Worm (Caenorhabditis elegans) whole organism, L2 larva: ENCODE data around the gene T21E8.6.
A peak's percentile ranks its signal among the peaks of the same experiment; 100 is the strongest.

Experiments
- C34F6.9 ChIP-seq: fragments of 150-350 bp; optimal IDR thresholded peaks from 2 replicates; lab custom pipeline; 2014; ENCODE audit warnings: missing biosample characterization, missing genetic modification characterization
- F13H6.1 ChIP-seq: sonication (generic microtip); optimal IDR thresholded peaks from 2 replicates; lab custom pipeline; 2016; ENCODE audit warnings: missing genetic modification characterization, missing compliant biosample characterization
- R02D3.7 ChIP-seq: fragments of 150-350 bp; optimal IDR thresholded peaks from 2 replicates; lab custom pipeline; 2014; ENCODE audit warnings: missing biosample characterization, missing genetic modification characterization
- Y55F3AM.14 ChIP-seq: fragments of 200-800 bp; sonication (Bioruptor generic); optimal IDR thresholded peaks from 2 replicates; lab custom pipeline; 2018; ENCODE audit warnings: mild to moderate bottlenecking, missing genetic modification characterization, missing compliant biosample characterization
- aly-2 ChIP-seq: fragments of 150-350 bp; optimal IDR thresholded peaks from 2 replicates; lab custom pipeline; 2014; ENCODE audit warnings: missing biosample characterization, missing genetic modification characterization
- ama-1 ChIP-seq: fragments of 150-350 bp; optimal IDR thresholded peaks from 2 replicates; lab custom pipeline; 2018; ENCODE audit warnings: inconsistent platforms
- blmp-1 ChIP-seq: sonication (generic microtip); optimal IDR thresholded peaks from 2 replicates; lab custom pipeline; 2017; ENCODE audit warnings: missing genetic modification characterization, mild to moderate bottlenecking, missing compliant biosample characterization, antibody characterized with exemption, moderate library complexity; ENCODE audit not compliant: insufficient read depth
- ceh-16 ChIP-seq: fragments of 150-350 bp; optimal IDR thresholded peaks from 2 replicates; lab custom pipeline; 2014; ENCODE audit warnings: missing biosample characterization, missing genetic modification characterization
- ceh-82 ChIP-seq: fragments of 150-350 bp; optimal IDR thresholded peaks from 2 replicates; lab custom pipeline; 2014; ENCODE audit warnings: missing biosample characterization, missing genetic modification characterization
- crh-2 ChIP-seq: sonication (generic microtip); optimal IDR thresholded peaks from 2 replicates; lab custom pipeline; 2017; ENCODE audit warnings: missing biosample characterization, missing genetic modification characterization
- dmd-4 ChIP-seq: sonication (generic microtip); optimal IDR thresholded peaks from 2 replicates; lab custom pipeline; 2017; ENCODE audit warnings: missing biosample characterization, missing genetic modification characterization
- egl-27 ChIP-seq: sonication (generic microtip); optimal IDR thresholded peaks from 3 replicates; lab custom pipeline; 2017; ENCODE audit warnings: missing biosample characterization, missing genetic modification reagents, missing genetic modification characterization
- elt-1 ChIP-seq: fragments of 150-350 bp; optimal IDR thresholded peaks from 2 replicates; lab custom pipeline; 2014; ENCODE audit warnings: missing biosample characterization, missing genetic modification characterization
- elt-3 ChIP-seq: sonication (generic microtip); optimal IDR thresholded peaks from 2 replicates; lab custom pipeline; 2017; ENCODE audit warnings: missing biosample characterization, missing genetic modification characterization
- fos-1 ChIP-seq: fragments of 150-350 bp; optimal IDR thresholded peaks from 2 replicates; lab custom pipeline; 2014; ENCODE audit warnings: missing biosample characterization, missing genetic modification characterization
- lin-13 ChIP-seq: fragments of 150-350 bp; optimal IDR thresholded peaks from 2 replicates; lab custom pipeline; 2014; ENCODE audit warnings: missing biosample characterization, missing genetic modification reagents, missing genetic modification characterization
- lin-39 ChIP-seq: fragments of 150-350 bp; optimal IDR thresholded peaks from 2 replicates; lab custom pipeline; 2014; ENCODE audit warnings: missing biosample characterization, missing genetic modification reagents, missing genetic modification characterization
- lsy-2 ChIP-seq, 2 experiments: fragments of 150-350 bp in 1 of 2; sonication (generic microtip) in 1 of 2; optimal IDR thresholded peaks; 2 replicates each; lab custom pipeline; 2014 to 2017; ENCODE audit warnings: missing biosample characterization in 2 of 2, missing genetic modification characterization in 2 of 2
- nhr-10 ChIP-seq: sonication (generic microtip); optimal IDR thresholded peaks from 2 replicates; lab custom pipeline; 2017; ENCODE audit warnings: missing biosample characterization, missing genetic modification characterization
- nhr-11 ChIP-seq: fragments of 150-350 bp; optimal IDR thresholded peaks from 2 replicates; lab custom pipeline; 2014; ENCODE audit warnings: missing biosample characterization, missing genetic modification characterization
- nhr-129 ChIP-seq: fragments of 150-350 bp; optimal IDR thresholded peaks from 2 replicates; lab custom pipeline; 2014; ENCODE audit warnings: missing biosample characterization, missing genetic modification characterization
- nhr-21 ChIP-seq: fragments of 150-350 bp; optimal IDR thresholded peaks from 2 replicates; lab custom pipeline; 2014; ENCODE audit warnings: missing biosample characterization, missing genetic modification characterization
- nhr-23 ChIP-seq: fragments of 150-350 bp; optimal IDR thresholded peaks from 2 replicates; lab custom pipeline; 2014; ENCODE audit warnings: missing biosample characterization, missing genetic modification reagents, missing genetic modification characterization
- nhr-237 ChIP-seq: fragments of 150-350 bp; optimal IDR thresholded peaks from 2 replicates; lab custom pipeline; 2014; ENCODE audit warnings: missing biosample characterization, missing genetic modification characterization
- nhr-25 ChIP-seq: fragments of 150-350 bp; sonication (generic microtip); optimal IDR thresholded peaks from 3 replicates; lab custom pipeline; 2014; ENCODE audit warnings: missing biosample characterization, missing genetic modification characterization
- nhr-6 ChIP-seq: fragments of 150-350 bp; optimal IDR thresholded peaks from 2 replicates; lab custom pipeline; 2014; ENCODE audit warnings: missing biosample characterization, missing genetic modification characterization
- peb-1 ChIP-seq: fragments of 150-350 bp; optimal IDR thresholded peaks from 2 replicates; lab custom pipeline; 2014; ENCODE audit warnings: missing biosample characterization, missing genetic modification characterization
- sem-4 ChIP-seq: fragments of 150-350 bp; optimal IDR thresholded peaks from 2 replicates; lab custom pipeline; 2014; ENCODE audit warnings: missing biosample characterization, missing genetic modification reagents, missing genetic modification characterization
- skn-1 ChIP-seq: sonication (generic microtip); optimal IDR thresholded peaks from 2 replicates; lab custom pipeline; 2017; ENCODE audit warnings: missing biosample characterization, missing genetic modification characterization
- sma-3 ChIP-seq: sonication (generic microtip); optimal IDR thresholded peaks from 2 replicates; lab custom pipeline; 2016; ENCODE audit warnings: missing genetic modification reagents, missing genetic modification characterization, missing compliant biosample characterization
- sma-9 ChIP-seq, 2 experiments: fragments of 150-350 bp in 1 of 2; sonication (generic microtip) in 1 of 2; optimal IDR thresholded peaks; 2 replicates each; lab custom pipeline; 2014 to 2016; ENCODE audit warnings: missing genetic modification characterization in 2 of 2, mild to moderate bottlenecking in 1 of 2, missing biosample characterization in 1 of 2, missing compliant biosample characterization in 1 of 2, missing genetic modification reagents in 1 of 2, moderate library complexity in 1 of 2
- snpc-4 ChIP-seq: fragments of 150-350 bp; optimal IDR thresholded peaks from 2 replicates; lab custom pipeline; 2014; ENCODE audit warnings: missing biosample characterization, missing genetic modification characterization
- unc-39 ChIP-seq: fragments of 150-350 bp; optimal IDR thresholded peaks from 2 replicates; lab custom pipeline; 2014; ENCODE audit warnings: missing biosample characterization, missing genetic modification characterization
- unc-55 ChIP-seq: fragments of 150-350 bp; sonication (generic microtip); optimal IDR thresholded peaks from 3 replicates; lab custom pipeline; 2014; ENCODE audit warnings: missing biosample characterization, missing genetic modification reagents, missing genetic modification characterization
- unc-62 ChIP-seq: fragments of 150-350 bp; optimal IDR thresholded peaks from 2 replicates; lab custom pipeline; 2014; ENCODE audit warnings: missing biosample characterization, missing genetic modification reagents, missing genetic modification characterization
- zag-1 ChIP-seq: fragments of 150-350 bp; optimal IDR thresholded peaks from 2 replicates; lab custom pipeline; 2014; ENCODE audit warnings: missing biosample characterization, missing genetic modification characterization
- ztf-1 ChIP-seq: fragments of 200-800 bp; sonication (Bioruptor generic); conservative IDR thresholded peaks from 2 replicates; pipeline ENCODE4 v1.3.6; 2022; ENCODE audit warnings: missing genetic modification characterization, missing compliant biosample characterization
- ztf-11 ChIP-seq: sonication (generic microtip); optimal IDR thresholded peaks from 2 replicates; lab custom pipeline; 2017; ENCODE audit warnings: missing biosample characterization, missing genetic modification characterization

T21E8.6 gene

ce11 chrX:10870137-10870536 lies 11.9 kb upstream of the T21E8.6 start, which contains the start of gene pgp-7:
TSS of gene pgp-7 (minus strand) at chrX:10870237.
- no peak for TF ChIP-seq nhr-10
- TF ChIP-seq Y55F3AM.14 (GFP tag; lab: Kevin White, UChicago): no peak
- no peak for TF ChIP-seq nhr-25 (tag; lab: Kevin White, UChicago)
- no peak for TF ChIP-seq egl-27
- TF ChIP-seq lin-39 (tag; lab: Kevin White, UChicago): no peak
- no peak for TF ChIP-seq blmp-1 (tag; lab: Kevin White, UChicago)
- TF ChIP-seq unc-62: no peak
- no peak for TF ChIP-seq elt-1 (tag; lab: Kevin White, UChicago)
- TF ChIP-seq lsy-2 (tag; optimal IDR thresholded peaks at IDR 0.05; lab: Kevin White, UChicago): no peak

ce11 chrX:10877138-10877743 lies 4.8 kb upstream of the T21E8.6 start, which contains the start of gene pgp-6:
TSS of gene pgp-6 (minus strand) at chrX:10877425.
- no peak for TF ChIP-seq skn-1 (tag; lab: Kevin White, UChicago)
- no peak for TF ChIP-seq nhr-21 (tag; lab: Kevin White, UChicago)
- TF ChIP-seq aly-2 (tag; lab: Kevin White, UChicago): no peak
- peak; percentile 67 for TF ChIP-seq fos-1 (tag; lab: Kevin White, UChicago)
- peak; percentile 36 for TF ChIP-seq crh-2 (tag; lab: Kevin White, UChicago)
- TF ChIP-seq nhr-129: peak; percentile 21

- no peak for TF ChIP-seq F13H6.1
- no peak for TF ChIP-seq peb-1
- TF ChIP-seq sma-9 (GFP tag; optimal IDR thresholded peaks at IDR 0.05; lab: Kevin White, UChicago): no peak
- TF ChIP-seq sma-9 (tag; optimal IDR thresholded peaks at IDR 0.05; lab: Kevin White, UChicago): no peak
- no peak for TF ChIP-seq ama-1 (lab: Kevin White, UChicago)
- TF ChIP-seq nhr-11 (tag; lab: Kevin White, UChicago): no peak
- TF ChIP-seq sem-4 (tag; lab: Kevin White, UChicago): no peak
- TF ChIP-seq crh-2 (tag; lab: Kevin White, UChicago): no peak
- no peak for TF ChIP-seq R02D3.7 (tag; lab: Kevin White, UChicago)
- TF ChIP-seq zag-1 (tag; lab: Kevin White, UChicago): no peak
- no peak for TF ChIP-seq lin-39 (tag; lab: Kevin White, UChicago)
- TF ChIP-seq unc-55 (GFP tag; lab: Kevin White, UChicago): no peak
- TF ChIP-seq skn-1 (tag; lab: Kevin White, UChicago): no peak
- no peak for TF ChIP-seq elt-1 (tag; lab: Kevin White, UChicago)
- TF ChIP-seq unc-39 (tag; lab: Kevin White, UChicago): no peak
- TF ChIP-seq snpc-4 (tag; lab: Kevin White, UChicago): no peak
- no peak for TF ChIP-seq dmd-4 (tag; lab: Kevin White, UChicago)
- no peak for TF ChIP-seq elt-3 (tag; lab: Kevin White, UChicago)
- no peak for TF ChIP-seq nhr-237 (tag; lab: Kevin White, UChicago)
Measured at ce11 chrX:10880509-10880908, 1.6 kb upstream of the T21E8.6 start, which contains the start of gene T21E8.4. TSS of gene T21E8.4 (plus strand) at chrX:10880809.

ce11 chrX:10883203-10883602 lies 1.1 kb downstream of the T21E8.6 start, which contains the start of gene T21E8.7:
TSS of gene T21E8.7 (plus strand) at chrX:10883503.
- TF ChIP-seq ceh-82 (tag; lab: Kevin White, UChicago) (no peak), nhr-10 (no peak), C34F6.9 (tag; lab: Kevin White, UChicago) (no peak), F13H6.1 (no peak), ztf-1 (GFP tag; lab: Robert Waterston, UW) (no peak), lin-13 (GFP tag; lab: Kevin White, UChicago) (no peak), nhr-6 (no peak), sma-3 (no peak), ceh-16 (tag; lab: Kevin White, UChicago) (no peak), ztf-11 (tag; lab: Kevin White, UChicago) (no peak), unc-55 (GFP tag; lab: Kevin White, UChicago) (no peak), sma-9 (GFP tag; optimal IDR thresholded peaks at IDR 0.05; lab: Kevin White, UChicago) (no peak), sma-9 (tag; optimal IDR thresholded peaks at IDR 0.05; lab: Kevin White, UChicago) (no peak), nhr-237 (tag; lab: Kevin White, UChicago) (no peak), blmp-1 (tag; lab: Kevin White, UChicago) (no peak), nhr-23 (tag; lab: Kevin White, UChicago) (no peak), Y55F3AM.14 (GFP tag; lab: Kevin White, UChicago) (no peak)
